Worm (Caenorhabditis elegans): ENCODE measurements around the gene F43G6.4.

Gene F43G6.4

DNA sequence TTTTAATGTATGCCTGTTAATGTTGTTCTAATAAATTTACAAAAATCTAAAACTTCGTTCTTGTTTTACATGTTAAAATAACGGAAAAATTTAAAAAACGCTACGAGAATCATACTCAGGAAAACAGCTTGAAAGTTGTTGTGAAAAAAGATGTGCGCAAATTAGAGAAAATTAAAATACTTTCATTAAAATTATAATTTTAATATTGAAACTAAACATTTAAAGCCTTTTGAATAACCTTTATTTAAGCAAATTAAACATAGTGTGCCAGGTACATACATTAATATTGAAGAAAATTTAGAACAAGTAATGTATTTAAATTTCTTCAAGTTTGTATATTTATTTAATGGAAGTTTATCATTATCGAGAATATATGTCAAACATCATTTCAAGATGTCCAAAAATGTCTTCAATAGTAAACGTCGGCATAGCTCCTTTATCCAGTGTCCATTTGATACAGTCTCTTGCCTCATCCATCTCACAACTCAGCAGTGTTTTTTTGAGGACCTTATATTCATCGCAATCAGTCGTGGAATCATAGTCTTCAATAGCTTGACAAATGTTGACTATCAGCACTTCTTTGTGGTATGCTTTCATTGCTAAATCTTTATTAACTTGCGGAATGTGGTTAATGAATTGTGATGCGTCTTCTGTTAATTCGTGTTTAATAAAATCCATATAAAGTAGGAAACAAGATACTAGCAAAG lies 28.6 kb upstream of the F43G6.4 start (continued):
- peak; percentile 23 for TF ChIP-seq ceh-8 (GFP tag; optimal IDR thresholded peaks at IDR 0.05)
- TF ChIP-seq dpl-1 (GFP tag; optimal IDR thresholded peaks at IDR 0.05): peak in 2 of 3 experiments; percentile 29 to 46
- TF ChIP-seq sox-4 (tag; optimal IDR thresholded peaks at IDR 0.05): no peak
- TF ChIP-seq irx-1 (tag; optimal IDR thresholded peaks at IDR 0.05): peak; percentile 15
- no peak for TF ChIP-seq efl-1 (optimal IDR thresholded peaks at IDR 0.05)
- TF ChIP-seq efl-1 (GFP tag; optimal IDR thresholded peaks at IDR 0.05 in 1 of 2): peak in 1 of 2 experiments; percentile 42
- no peak for TF ChIP-seq hlh-4 (tag; optimal IDR thresholded peaks at IDR 0.05)
- no peak for TF ChIP-seq C34B4.2 (tag; optimal IDR thresholded peaks at IDR 0.05)
- TF ChIP-seq nhr-85 (tag): peak; percentile 43
- peak; percentile 96 for TF ChIP-seq skn-1 (tag; optimal IDR thresholded peaks at IDR 0.05)
- peak in 1 of 6 experiments; percentile 65 for TF ChIP-seq elt-3 (tag; optimal IDR thresholded peaks at IDR 0.05)
- TF ChIP-seq lin-15B (tag; optimal IDR thresholded peaks at IDR 0.05): no peak
- TF ChIP-seq fkh-4 (tag; optimal IDR thresholded peaks at IDR 0.05; ENCODE audit: borderline replicate concordance): no peak
- no peak for TF ChIP-seq sup-37 (GFP tag; optimal IDR thresholded peaks at IDR 0.05)
- TF ChIP-seq egl-27 (tag; optimal IDR thresholded peaks at IDR 0.05): no peak
- no peak for TF ChIP-seq ets-5 (GFP tag; IDR thresholded peaks at IDR 0.05)
- no peak for TF ChIP-seq unc-98 (GFP tag; IDR thresholded peaks at IDR 0.05)
- TF ChIP-seq ztf-11 (tag; optimal IDR thresholded peaks at IDR 0.05): no peak
- TF ChIP-seq ama-1 (optimal IDR thresholded peaks at IDR 0.05): peak; percentile 98
- no peak for TF ChIP-seq nhr-28 (tag; optimal IDR thresholded peaks at IDR 0.05)
- TF ChIP-seq hpl-2 (GFP tag; optimal IDR thresholded peaks at IDR 0.05): no peak
- TF ChIP-seq fkh-8 (tag; optimal IDR thresholded peaks at IDR 0.05): peak; percentile 80
- TF ChIP-seq rnt-1 (tag; optimal IDR thresholded peaks at IDR 0.05): no peak
- TF ChIP-seq blmp-1 (tag; optimal IDR thresholded peaks at IDR 0.05): no peak
- no peak for TF ChIP-seq fos-1 (tag; optimal IDR thresholded peaks at IDR 0.05)
- TF ChIP-seq ceh-63 (GFP tag; optimal IDR thresholded peaks at IDR 0.05): no peak
- no peak for TF ChIP-seq ceh-90 (tag; optimal IDR thresholded peaks at IDR 0.05)
- peak; percentile 31 for TF ChIP-seq pax-3 (tag; optimal IDR thresholded peaks at IDR 0.05)
- TF ChIP-seq mdl-1 (tag; optimal IDR thresholded peaks at IDR 0.05): no peak
- TF ChIP-seq nhr-71 (tag; optimal IDR thresholded peaks at IDR 0.05): peak; percentile 66
- peak; percentile 19 for TF ChIP-seq C16A3.4 (tag; optimal IDR thresholded peaks at IDR 0.05)
- TF ChIP-seq sptf-1 (tag; optimal IDR thresholded peaks at IDR 0.05): no peak
- TF ChIP-seq Y116A8C.19 (tag; optimal IDR thresholded peaks at IDR 0.05; ENCODE audit: borderline replicate concordance): no peak
- TF ChIP-seq nhr-84 (tag; optimal IDR thresholded peaks at IDR 0.05): no peak
- peak; percentile 26 for TF ChIP-seq nhr-90 (tag; optimal IDR thresholded peaks at IDR 0.05; ENCODE audit: poor library complexity)
- TF ChIP-seq isw-1 (GFP tag; IDR thresholded peaks at IDR 0.05): peak; percentile 14; the same call in 1 of the 2 replicates
- peak; percentile 41 for TF ChIP-seq nhr-19 (GFP tag; conservative IDR thresholded peaks at IDR 0.05)
- no peak for TF ChIP-seq dsc-1 (tag; optimal IDR thresholded peaks at IDR 0.05)
- no peak for TF ChIP-seq fkh-10 (GFP tag; optimal IDR thresholded peaks at IDR 0.05)
- TF ChIP-seq efl-3 (GFP tag; optimal IDR thresholded peaks at IDR 0.05): no peak
- TF ChIP-seq aha-1 (tag; optimal IDR thresholded peaks at IDR 0.05): peak; percentile 27
- peak; percentile 56 for TF ChIP-seq mef-2 (tag; optimal IDR thresholded peaks at IDR 0.05)
- TF ChIP-seq lin-14 (GFP tag; optimal IDR thresholded peaks at IDR 0.05): no peak
- TF ChIP-seq tbx-2 (tag; optimal IDR thresholded peaks at IDR 0.05): no peak
- peak; percentile 41 for TF ChIP-seq egl-13 (tag; optimal IDR thresholded peaks at IDR 0.05)

All from whole organism, L1 larva.